Worm (Caenorhabditis elegans) whole organism, L4/young adult: Measurements from ENCODE around the gene epic-3.

Experiments
- W03F9.2 ChIP-seq: fragments of 150-350 bp; optimal IDR thresholded peaks from 2 replicates; lab custom pipeline; 2014; ENCODE audit warnings: missing biosample characterization, missing genetic modification characterization
- dao-5 ChIP-seq: sonication (generic microtip); optimal IDR thresholded peaks from 2 replicates; lab custom pipeline; 2016; ENCODE audit warnings: missing genotype, missing genetic modification characterization, moderate library complexity, missing compliant biosample characterization
- him-1 ChIP-seq: sonication (generic microtip); optimal IDR thresholded peaks from 2 replicates; lab custom pipeline; 2016; ENCODE audit warnings: missing genotype, missing genetic modification reagents, missing genetic modification characterization, missing compliant biosample characterization

DNA sequence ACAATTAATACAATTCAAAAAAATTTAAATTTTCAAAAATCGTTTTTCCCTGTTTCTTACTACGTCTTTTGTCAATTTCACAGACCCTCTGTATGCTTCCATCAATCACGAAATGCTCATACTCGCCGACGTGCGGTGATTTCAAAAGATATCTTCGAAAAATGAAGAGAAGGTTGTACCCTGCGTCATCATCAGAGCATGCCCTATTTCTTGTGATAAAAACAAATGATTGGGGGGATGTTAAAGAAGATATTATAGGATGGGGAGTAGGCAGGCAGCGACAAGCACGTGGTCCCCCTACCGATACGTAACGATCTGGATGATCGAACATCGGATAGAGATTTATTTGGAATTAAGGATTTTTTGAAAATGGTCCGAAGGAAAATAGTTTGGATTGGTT lies 34.4 kb upstream of the epic-3 start:
- TF ChIP-seq dao-5 (no peak), him-1 (no peak), W03F9.2 (tag; lab: Kevin White, UChicago) (no peak)
